Fruit fly (Drosophila melanogaster): ENCODE data around the gene lace.

Gene lace

dm6 chr2L:15552480-15552879 lies 53.6 kb downstream of the lace start, which contains the start of gene kek3:
Gene kek3, plus strand, starts transcription at chr2L:15552723.
- TF ChIP-seq CG15696 (tag; optimal IDR thresholded peaks at IDR 0.05): no peak
- TF ChIP-seq Jarid2 (GFP tag; optimal IDR thresholded peaks at IDR 0.05): peak; percentile 48
- peak; percentile 7 for TF ChIP-seq scrt (GFP tag; optimal IDR thresholded peaks at IDR 0.05)
- 0 out of 2 replicates have a peak, but pooled peaks have one; percentile 20 for TF ChIP-seq CG16779 (GFP tag; IDR thresholded peaks at IDR 0.05)
- TF ChIP-seq jumu (GFP tag; optimal IDR thresholded peaks at IDR 0.05): no peak
- no peak for TF ChIP-seq hth (optimal IDR thresholded peaks at IDR 0.05)
- no peak for TF ChIP-seq sug (tag; optimal IDR thresholded peaks at IDR 0.05)
- TF ChIP-seq eve (GFP tag; optimal IDR thresholded peaks at IDR 0.05): no peak
- TF ChIP-seq abd-A (tag; optimal IDR thresholded peaks at IDR 0.05): peak; percentile 19
- TF ChIP-seq CG13894 (tag; optimal IDR thresholded peaks at IDR 0.05): peak; percentile 38
- peak; percentile 1 to 13 for TF ChIP-seq Trl (optimal IDR thresholded peaks at IDR 0.05)
- no peak for TF ChIP-seq Trl (GFP tag; optimal IDR thresholded peaks at IDR 0.05)
- TF ChIP-seq CG8290 (GFP tag; optimal IDR thresholded peaks at IDR 0.05): no peak
- TF ChIP-seq CG8290 (tag; optimal IDR thresholded peaks at IDR 0.05): peak in 1 of 2 experiments; percentile 3
- peak; percentile 51 for TF ChIP-seq ewg (GFP tag; optimal IDR thresholded peaks at IDR 0.05)
- peak; percentile 99 for TF ChIP-seq Deaf1 (tag; optimal IDR thresholded peaks at IDR 0.05)
- 0 out of 4 replicates have a peak, but pooled peaks have one; percentile 26 for TF ChIP-seq chinmo (GFP tag; IDR thresholded peaks at IDR 0.05; ENCODE audit: partially characterized antibody)

Measured in whole organism, embryonic.